Fruit fly (Drosophila melanogaster): ENCODE results near the gene CG4238.

Gene CG4238

dm6 chr2L:2032076-2032475 is 22.4 kb downstream of the CG4238 start (continued):
- peak; percentile 3 for TF ChIP-seq CG10209 (GFP tag; optimal IDR thresholded peaks at IDR 0.05)
- TF ChIP-seq nmo (GFP tag; optimal IDR thresholded peaks at IDR 0.05): peak; percentile 64
- TF ChIP-seq NK7.1 (GFP tag; optimal IDR thresholded peaks at IDR 0.05): no peak
- TF ChIP-seq Ptx1 (GFP tag; IDR thresholded peaks at IDR 0.05): 0 out of 2 replicates have a peak, but pooled peaks have one; percentile 23
- peak; percentile 27 for TF ChIP-seq CG15696 (tag; optimal IDR thresholded peaks at IDR 0.05)
- no peak for TF ChIP-seq CG2889 (GFP tag; IDR thresholded peaks at IDR 0.05)
- peak; percentile 22 for TF ChIP-seq CG9817 (tag; optimal IDR thresholded peaks at IDR 0.05)
- no peak for TF ChIP-seq prd (optimal IDR thresholded peaks at IDR 0.05)
- TF ChIP-seq prd (GFP tag; IDR thresholded peaks at IDR 0.05): peak; percentile 47; the same call in 1 of the 3 replicates
- TF ChIP-seq eve (GFP tag; optimal IDR thresholded peaks at IDR 0.05): no peak
- TF ChIP-seq Gug (GFP tag; IDR thresholded peaks at IDR 0.05): peak; percentile 28; the same call in 1 of the 4 replicates
- peak; percentile 51 for TF ChIP-seq CG11504 (tag; optimal IDR thresholded peaks at IDR 0.05)
- peak; percentile 48; the same call in 2 of the 3 replicates for TF ChIP-seq row (GFP tag; IDR thresholded peaks at IDR 0.05)
- peak; percentile 19 for TF ChIP-seq Abd-B (GFP tag; optimal IDR thresholded peaks at IDR 0.05)
- TF ChIP-seq phol (tag; optimal IDR thresholded peaks at IDR 0.05): peak; percentile 50
- TF ChIP-seq CG10979 (tag; optimal IDR thresholded peaks at IDR 0.05): peak; percentile 60
- peak; percentile 51; the same call in 2 of the 3 replicates for TF ChIP-seq CG17361 (GFP tag; IDR thresholded peaks at IDR 0.05)
- TF ChIP-seq sens (GFP tag): peak; percentile 65

dm6 chr2L:2035941-2036340 is 26.3 kb downstream of the CG4238 start, which contains the start of gene CG42296:
CG42296 (minus strand) TSS chr2L:2036041.
- TF ChIP-seq Blimp-1 (GFP tag; optimal IDR thresholded peaks at IDR 0.05) (peak; percentile 65), CG17612 (GFP tag; IDR thresholded peaks at IDR 0.05) (no peak), CG11696 (GFP tag; IDR thresholded peaks at IDR 0.05) (no peak)

- TF ChIP-seq CG6765 (GFP tag; optimal IDR thresholded peaks at IDR 0.05) (no peak), CG17328 (GFP tag; IDR thresholded peaks at IDR 0.05) (no peak), CG14710 (tag; optimal IDR thresholded peaks at IDR 0.05) (no peak), crp (GFP tag; optimal IDR thresholded peaks at IDR 0.05) (no peak), CG7372 (GFP tag; IDR thresholded peaks at IDR 0.05) (no peak), fd102C (GFP tag; optimal IDR thresholded peaks at IDR 0.05) (no peak), Antp (GFP tag; optimal IDR thresholded peaks at IDR 0.05) (no peak), jing (GFP tag; optimal IDR thresholded peaks at IDR 0.05) (no peak), CG9727 (GFP tag; optimal IDR thresholded peaks at IDR 0.05) (no peak)
These were observed 27.5 kb downstream of the CG4238 start, which contains the start of gene lectin-22C for dm6 chr2L:2037165-2037550. lectin-22C (minus strand) TSS chr2L:2037265.

- peak; percentile 46 for TF ChIP-seq CG13894 (tag; optimal IDR thresholded peaks at IDR 0.05)
- peak; percentile 82 for TF ChIP-seq HmgZ (tag; optimal IDR thresholded peaks at IDR 0.05)
- no peak for TF ChIP-seq cwo (GFP tag; optimal IDR thresholded peaks at IDR 0.05)
- no peak for TF ChIP-seq CG16779 (GFP tag; IDR thresholded peaks at IDR 0.05)
- no peak for TF ChIP-seq jigr1 (GFP tag; IDR thresholded peaks at IDR 0.05)
- no peak for TF ChIP-seq CG30431 (GFP tag; optimal IDR thresholded peaks at IDR 0.05)
- TF ChIP-seq tll (GFP tag; optimal IDR thresholded peaks at IDR 0.05): no peak
- no peak for TF ChIP-seq CG16815 (GFP tag; optimal IDR thresholded peaks at IDR 0.05)
- TF ChIP-seq CG17912 (GFP tag; optimal IDR thresholded peaks at IDR 0.05): no peak
- TF ChIP-seq CG13775 (GFP tag; optimal IDR thresholded peaks at IDR 0.05): no peak
- TF ChIP-seq gcm2 (GFP tag; optimal IDR thresholded peaks at IDR 0.05): no peak
- no peak for TF ChIP-seq D19A (tag; optimal IDR thresholded peaks at IDR 0.05)
- no peak for TF ChIP-seq CG8765 (GFP tag; IDR thresholded peaks at IDR 0.05)
- 0 out of 2 replicates have a peak, but pooled peaks have one; percentile 8 for TF ChIP-seq CG17328 (GFP tag; IDR thresholded peaks at IDR 0.05)
- no peak for TF ChIP-seq CG3726 (GFP tag; IDR thresholded peaks at IDR 0.05)
- peak; percentile 97 for TF ChIP-seq CG42726 (GFP tag; IDR thresholded peaks at IDR 0.05; ENCODE audit: partially characterized antibody)
- TF ChIP-seq CG18599 (GFP tag; optimal IDR thresholded peaks at IDR 0.05): no peak
These were observed 28.0 kb downstream of the CG4238 start for dm6 chr2L:2037551-2038252.
